Worm (Caenorhabditis elegans) whole organism, mixed stage, embryonic: ENCODE measurements around the gene srw-140.

Source experiments
- blmp-1 ChIP-seq: fragments of 150-350 bp; optimal IDR thresholded peaks from 2 replicates; lab custom pipeline; 2014; ENCODE audit warnings: missing biosample characterization, missing genetic modification characterization
- lin-32 ChIP-seq: fragments of 200-800 bp; sonication (Bioruptor generic); optimal IDR thresholded peaks from 2 replicates; lab custom pipeline; 2018; ENCODE audit warnings: mild to moderate bottlenecking, missing genetic modification characterization, missing compliant biosample characterization
- unc-39 ChIP-seq: fragments of 150-350 bp; optimal IDR thresholded peaks from 2 replicates; lab custom pipeline; 2014; ENCODE audit warnings: missing biosample characterization, missing genetic modification characterization
- unc-62 ChIP-seq: fragments of 150-350 bp; optimal IDR thresholded peaks from 2 replicates; lab custom pipeline; 2014; ENCODE audit warnings: missing biosample characterization, missing genetic modification reagents, missing genetic modification characterization
- ztf-11 ChIP-seq: fragments of 150-350 bp; optimal IDR thresholded peaks from 2 replicates; lab custom pipeline; 2014; ENCODE audit warnings: missing biosample characterization, missing genetic modification characterization

DNA sequence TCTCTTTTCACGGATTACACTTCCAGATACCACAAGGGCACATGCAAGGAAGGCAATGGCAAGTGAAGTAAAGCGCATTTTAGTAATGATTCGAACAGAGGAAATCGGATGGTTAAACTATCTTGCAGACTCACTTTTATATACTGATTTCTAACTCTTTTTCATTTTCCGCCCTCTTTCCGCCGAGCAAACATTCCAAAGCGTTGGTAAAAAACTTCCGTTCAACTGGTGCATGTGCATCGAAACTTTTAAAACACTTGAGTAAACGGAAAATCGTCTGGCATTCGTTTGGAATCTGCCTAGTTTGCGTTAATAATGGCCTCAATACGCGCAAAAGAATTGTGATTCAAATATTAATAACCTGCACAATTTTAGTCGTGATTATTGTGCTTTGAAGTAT is 844 bp upstream of the srw-140 start, which contains the start of gene abu-7:
- TF ChIP-seq ztf-11 (tag; lab: Kevin White, UChicago) (no peak), lin-32 (GFP tag; lab: Kevin White, UChicago) (no peak), unc-39 (tag; lab: Kevin White, UChicago) (no peak), blmp-1 (tag; lab: Kevin White, UChicago) (no peak), unc-62 (GFP tag; lab: Kevin White, UChicago) (no peak)
